Fruit fly (Drosophila melanogaster) whole organism, prepupa: ENCODE results near the gene CG14877.

Source experiments
- CG10631 ChIP-seq: fragments of 200-800 bp; sonication (Bioruptor generic); optimal IDR thresholded peaks from 2 replicates; lab custom pipeline; 2016; ENCODE audit warnings: missing biosample characterization, missing genetic modification characterization
- CG10669 ChIP-seq: fragments of 200-800 bp; sonication (Bioruptor generic); optimal IDR thresholded peaks from 3 replicates; lab custom pipeline; 2018; ENCODE audit warnings: missing biosample characterization, mild to moderate bottlenecking, missing genetic modification characterization, moderate library complexity
- CG11294 ChIP-seq: fragments of 200-800 bp; sonication (Bioruptor generic); IDR thresholded peaks from 2 replicates; pipeline ENCODE4 v1.3.6; 2022; ENCODE audit warnings: missing biosample characterization, missing genetic modification characterization
- CG11762 ChIP-seq: fragments of 200-800 bp; sonication (Bioruptor generic); optimal IDR thresholded peaks from 3 replicates; lab custom pipeline; 2016; ENCODE audit warnings: missing biosample characterization, missing genetic modification characterization; ENCODE audit not compliant: insufficient read depth
- CG11902 ChIP-seq: fragments of 200-800 bp; sonication (Bioruptor generic); optimal IDR thresholded peaks from 3 replicates; lab custom pipeline; 2016; ENCODE audit warnings: missing biosample characterization, missing genetic modification characterization
- CG15336 ChIP-seq: fragments of 200-800 bp; sonication (Bioruptor generic); IDR thresholded peaks from 2 replicates; pipeline ENCODE4 v1.3.6; 2022; ENCODE audit warnings: missing biosample characterization, missing genetic modification characterization
- CG1621 ChIP-seq: fragments of 200-800 bp; sonication (Bioruptor generic); optimal IDR thresholded peaks from 3 replicates; lab custom pipeline; 2018; ENCODE audit warnings: missing biosample characterization, mild to moderate bottlenecking, missing genetic modification characterization
- CG16779 ChIP-seq: fragments of 200-800 bp; sonication (Bioruptor generic); optimal IDR thresholded peaks from 3 replicates; lab custom pipeline; 2017; ENCODE audit warnings: missing biosample characterization, mild to moderate bottlenecking, missing genetic modification characterization
- CG3032 ChIP-seq: fragments of 200-800 bp; optimal IDR thresholded peaks from 2 replicates; lab custom pipeline; 2019; ENCODE audit warnings: missing biosample characterization, mild to moderate bottlenecking, missing genetic modification characterization, moderate library complexity
- CG32006 ChIP-seq: fragments of 200-800 bp; sonication (Bioruptor generic); optimal IDR thresholded peaks from 3 replicates; lab custom pipeline; 2017; ENCODE audit warnings: missing biosample characterization, mild to moderate bottlenecking, missing genetic modification characterization
- CG34406 ChIP-seq: fragments of 200-800 bp; sonication (Bioruptor generic); optimal IDR thresholded peaks from 3 replicates; lab custom pipeline; 2016; ENCODE audit warnings: missing biosample characterization, missing genetic modification characterization
- CG3919 ChIP-seq: fragments of 200-800 bp; sonication (Bioruptor generic); optimal IDR thresholded peaks from 3 replicates; lab custom pipeline; 2016; ENCODE audit warnings: missing biosample characterization, missing genetic modification characterization
- CG4318 ChIP-seq: fragments of 200-800 bp; sonication (Bioruptor generic); optimal IDR thresholded peaks from 3 replicates; lab custom pipeline; 2017; ENCODE audit warnings: missing biosample characterization, mild to moderate bottlenecking, missing genetic modification characterization
- CG6163 ChIP-seq: fragments of 200-800 bp; sonication (Bioruptor generic); IDR thresholded peaks from 3 replicates; pipeline ENCODE4 v1.3.6; 2022; ENCODE audit warnings: missing biosample characterization, missing genetic modification characterization
- CG6276 ChIP-seq: fragments of 200-800 bp; sonication (Bioruptor generic); optimal IDR thresholded peaks from 2 replicates; lab custom pipeline; 2017; ENCODE audit warnings: missing biosample characterization, mild to moderate bottlenecking, missing genetic modification characterization
- CG6792 ChIP-seq: fragments of 200-800 bp; sonication (Bioruptor generic); optimal IDR thresholded peaks from 3 replicates; lab custom pipeline; 2016; ENCODE audit warnings: missing biosample characterization, missing genetic modification characterization
- CG6808 ChIP-seq: fragments of 200-800 bp; sonication (Bioruptor generic); optimal IDR thresholded peaks from 3 replicates; lab custom pipeline; 2017; ENCODE audit warnings: missing biosample characterization, missing genetic modification characterization, mild to moderate bottlenecking, moderate library complexity, missing genetic modification reagents
- CG6854 ChIP-seq: fragments of 200-800 bp; sonication (Bioruptor generic); optimal IDR thresholded peaks from 2 replicates; lab custom pipeline; 2017; ENCODE audit warnings: missing biosample characterization, mild to moderate bottlenecking, missing genetic modification characterization
- CG7368 ChIP-seq: fragments of 200-800 bp; sonication (Bioruptor generic); optimal IDR thresholded peaks from 3 replicates; lab custom pipeline; 2016; ENCODE audit warnings: missing biosample characterization, missing genetic modification characterization
- CG8319 ChIP-seq: fragments of 200-800 bp; sonication (Bioruptor generic); optimal IDR thresholded peaks from 3 replicates; lab custom pipeline; 2016; ENCODE audit warnings: missing biosample characterization, missing genetic modification characterization
- CG9139 ChIP-seq: fragments of 200-800 bp; sonication (Bioruptor generic); optimal IDR thresholded peaks from 3 replicates; lab custom pipeline; 2017; ENCODE audit warnings: missing biosample characterization, mild to moderate bottlenecking, missing genetic modification characterization
- Eip75B ChIP-seq: fragments of 200-800 bp; sonication (Bioruptor generic); optimal IDR thresholded peaks from 3 replicates; lab custom pipeline; 2016; ENCODE audit warnings: missing biosample characterization, missing genetic modification characterization
- Eip78C ChIP-seq: fragments of 200-800 bp; sonication (Bioruptor generic); peaks from one replicate; lab custom pipeline; 2016; ENCODE audit warnings: missing biosample characterization, missing genetic modification characterization
- Eip93F ChIP-seq: fragments of 200-800 bp; sonication (Bioruptor generic); optimal IDR thresholded peaks from 2 replicates; lab custom pipeline; 2016; ENCODE audit warnings: missing biosample characterization, mild to moderate bottlenecking, missing genetic modification characterization
- Ets21C ChIP-seq: fragments of 200-800 bp; sonication (Bioruptor generic); optimal IDR thresholded peaks from 3 replicates; lab custom pipeline; 2016; ENCODE audit warnings: missing biosample characterization, missing genetic modification characterization
- Ets96B ChIP-seq: fragments of 200-800 bp; optimal IDR thresholded peaks from 2 replicates; lab custom pipeline; 2019; ENCODE audit warnings: missing biosample characterization, mild to moderate bottlenecking, missing genetic modification characterization, moderate library complexity
- Gug ChIP-seq: fragments of 200-800 bp; sonication (Bioruptor generic); IDR thresholded peaks from 2 replicates; pipeline ENCODE4 v1.3.6; 2022; ENCODE audit warnings: missing biosample characterization, missing genetic modification characterization
- Hr38 ChIP-seq: sonication (Bioruptor generic); optimal IDR thresholded peaks from 2 replicates; lab custom pipeline; 2016; ENCODE audit warnings: missing biosample characterization, missing genetic modification characterization
- Hr39 ChIP-seq: fragments of 200-800 bp; sonication (Bioruptor generic); optimal IDR thresholded peaks from 2 replicates; lab custom pipeline; 2016; ENCODE audit warnings: missing biosample characterization, missing genetic modification characterization
- Hr4 ChIP-seq: fragments of 200-800 bp; sonication (Bioruptor generic); optimal IDR thresholded peaks from 3 replicates; lab custom pipeline; 2016; ENCODE audit warnings: missing biosample characterization, missing genetic modification characterization
- Lpt ChIP-seq: fragments of 200-800 bp; sonication (Bioruptor generic); optimal IDR thresholded peaks from 3 replicates; lab custom pipeline; 2016; ENCODE audit warnings: missing biosample characterization, missing genetic modification characterization
- OdsH ChIP-seq: fragments of 200-800 bp; sonication (Bioruptor generic); optimal IDR thresholded peaks from 3 replicates; lab custom pipeline; 2016; ENCODE audit warnings: missing biosample characterization, missing genetic modification characterization
- Smox ChIP-seq: fragments of 200-800 bp; sonication (Bioruptor generic); optimal IDR thresholded peaks from 3 replicates; lab custom pipeline; 2016; ENCODE audit warnings: missing biosample characterization, missing genetic modification characterization
- Sox102F ChIP-seq: fragments of 200-800 bp; sonication (Bioruptor generic); optimal IDR thresholded peaks from 2 replicates; lab custom pipeline; 2016; ENCODE audit warnings: missing biosample characterization, mild to moderate bottlenecking, missing genetic modification characterization
- Sox14 ChIP-seq: fragments of 200-800 bp; sonication (Bioruptor generic); optimal IDR thresholded peaks from 3 replicates; lab custom pipeline; 2016; ENCODE audit warnings: missing biosample characterization, missing genetic modification characterization
- Sox15 ChIP-seq: fragments of 200-800 bp; sonication (Bioruptor generic); optimal IDR thresholded peaks from 3 replicates; lab custom pipeline; 2016; ENCODE audit warnings: missing biosample characterization, missing genetic modification characterization
- acj6 ChIP-seq: fragments of 200-800 bp; sonication (Bioruptor generic); optimal IDR thresholded peaks from 3 replicates; lab custom pipeline; 2016; ENCODE audit warnings: missing biosample characterization, missing genetic modification characterization
- cyc ChIP-seq: fragments of 200-800 bp; sonication (Bioruptor generic); optimal IDR thresholded peaks from 3 replicates; lab custom pipeline; 2016; ENCODE audit warnings: missing biosample characterization, missing genetic modification characterization
- dac ChIP-seq: fragments of 200-800 bp; sonication (Bioruptor generic); optimal IDR thresholded peaks from 2 replicates; lab custom pipeline; 2017; ENCODE audit warnings: missing biosample characterization, mild to moderate bottlenecking, missing genetic modification characterization
- dsx ChIP-seq: fragments of 200-800 bp; optimal IDR thresholded peaks from 3 replicates; lab custom pipeline; 2019; ENCODE audit warnings: missing biosample characterization, mild to moderate bottlenecking, missing genetic modification characterization, moderate library complexity; ENCODE audit not compliant: poor library complexity, severe bottlenecking
- fd85E ChIP-seq: fragments of 200-800 bp; sonication (Bioruptor generic); optimal IDR thresholded peaks from 3 replicates; lab custom pipeline; 2016; ENCODE audit warnings: missing biosample characterization, missing genetic modification characterization
- lz ChIP-seq: fragments of 200-800 bp; sonication (Bioruptor generic); optimal IDR thresholded peaks from 3 replicates; lab custom pipeline; 2016; ENCODE audit warnings: missing biosample characterization, missing genetic modification characterization
- net ChIP-seq: fragments of 200-800 bp; sonication (Bioruptor generic); optimal IDR thresholded peaks from 3 replicates; lab custom pipeline; 2016; ENCODE audit warnings: missing biosample characterization, missing genetic modification characterization
- pdm3 ChIP-seq: fragments of 200-800 bp; sonication (Bioruptor generic); optimal IDR thresholded peaks from 3 replicates; lab custom pipeline; 2016; ENCODE audit warnings: missing biosample characterization, missing genetic modification characterization
- salr ChIP-seq, 2 experiments: fragments of 200-800 bp; sonication (Bioruptor generic); optimal IDR thresholded peaks; 3 replicates each; lab custom pipeline; 2016 to 2018; ENCODE audit warnings: missing biosample characterization in 2 of 2, missing genetic modification characterization in 2 of 2, mild to moderate bottlenecking in 1 of 2
- ss ChIP-seq, 2 experiments: fragments of 200-800 bp; sonication (Bioruptor generic); optimal IDR thresholded peaks; 2 replicates in 1 of 2; 3 replicates in 1 of 2; lab custom pipeline; 2017 to 2018; ENCODE audit warnings: mild to moderate bottlenecking in 2 of 2, missing biosample characterization in 2 of 2, missing genetic modification characterization in 2 of 2, moderate library complexity in 1 of 2
- svp ChIP-seq: fragments of 200-800 bp; sonication (Bioruptor generic); peaks from one replicate; lab custom pipeline; 2016; ENCODE audit warnings: missing biosample characterization, missing genetic modification characterization
- topi ChIP-seq: fragments of 200-800 bp; sonication (Bioruptor generic); optimal IDR thresholded peaks from 3 replicates; lab custom pipeline; 2016; ENCODE audit warnings: missing biosample characterization, missing genetic modification characterization
- vri ChIP-seq: fragments of 200-800 bp; sonication (Bioruptor generic); optimal IDR thresholded peaks from 3 replicates; lab custom pipeline; 2016; ENCODE audit warnings: missing biosample characterization, mild to moderate bottlenecking, missing genetic modification characterization

The CG14877 gene

DNA sequence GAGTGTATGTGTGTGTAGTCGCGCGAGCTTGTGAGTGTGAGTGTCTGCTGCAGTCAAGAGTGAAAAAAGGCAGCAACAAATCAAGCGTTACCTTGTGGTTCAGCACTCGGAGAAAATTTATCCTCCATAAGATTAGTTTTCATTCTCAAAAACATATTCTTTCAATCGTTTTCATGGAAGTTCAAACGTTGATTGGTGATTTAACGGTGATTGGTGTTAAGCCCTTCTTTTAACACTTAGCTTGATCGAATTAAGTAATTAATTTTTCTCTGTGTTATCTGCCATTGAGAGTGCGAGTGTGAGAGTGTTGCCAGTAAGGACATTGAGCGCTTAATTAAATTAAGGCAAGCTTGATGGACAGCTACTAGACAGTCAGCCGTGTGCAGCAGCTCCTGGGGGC is 3.8 kb upstream of the CG14877 start (continued):
- TF ChIP-seq pdm3 (GFP tag; lab: Kevin White, UChicago) = peak; percentile 64
- peak; percentile 75 for TF ChIP-seq Ets96B (tag; lab: Kevin White, UChicago)
- TF ChIP-seq CG16779 (tag; lab: Kevin White, UChicago) = peak; percentile 0
- TF ChIP-seq CG6163 (GFP tag; lab: Robert Waterston, UW) = peak; percentile 71
- peak; percentile 75 for TF ChIP-seq CG3919 (GFP tag; lab: Kevin White, UChicago)
- no peak for TF ChIP-seq Hr38 (GFP tag; lab: Kevin White, UChicago)
- TF ChIP-seq CG3032 (tag; lab: Kevin White, UChicago) = peak; percentile 70
- peak; percentile 42 for TF ChIP-seq Ets21C (GFP tag; lab: Kevin White, UChicago)
- TF ChIP-seq net (GFP tag; lab: Kevin White, UChicago) = peak; percentile 58
- TF ChIP-seq ss (GFP tag; optimal IDR thresholded peaks at IDR 0.05; lab: Kevin White, UChicago) = peak; percentile 47 to 68
- TF ChIP-seq acj6 (GFP tag; lab: Kevin White, UChicago) = peak; percentile 67
- TF ChIP-seq CG11762 (GFP tag; lab: Kevin White, UChicago) = peak; percentile 50
- TF ChIP-seq CG1621 (tag; lab: Kevin White, UChicago) = peak; percentile 68
- TF ChIP-seq, all 60 proteins: peak for 52

DNA sequence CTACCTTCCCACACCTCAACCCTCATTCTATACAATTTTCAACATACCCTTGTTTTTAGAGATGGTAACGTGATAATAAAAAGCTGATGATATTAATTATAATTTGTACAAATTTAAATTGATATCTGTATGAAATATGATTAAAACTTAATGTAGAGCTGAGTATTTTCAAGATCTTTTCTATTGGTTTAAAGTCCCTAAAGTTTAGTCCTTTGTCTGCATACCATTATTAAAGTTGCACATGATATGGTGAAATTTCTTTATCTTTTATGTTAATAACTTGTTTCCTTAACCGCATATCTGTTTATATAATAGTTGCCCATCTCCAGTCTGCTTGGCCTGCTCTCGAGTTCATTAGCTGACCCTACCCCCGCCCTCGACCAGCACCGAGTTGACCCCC is 2.4 kb upstream of the CG14877 start:
- TF ChIP-seq Lpt (no peak), OdsH (peak; percentile 22), CG16779 (tag; lab: Kevin White, UChicago) (no peak), topi (no peak), vri (GFP tag; lab: Kevin White, UChicago) (no peak), Gug (GFP tag; lab: Robert Waterston, UW) (no peak), CG11902 (GFP tag; lab: Kevin White, UChicago) (no peak), CG3032 (tag; lab: Kevin White, UChicago) (no peak), CG9139 (GFP tag; lab: Kevin White, UChicago) (no peak), CG8319 (GFP tag; lab: Kevin White, UChicago) (no peak), fd85E (GFP tag; lab: Kevin White, UChicago) (no peak), CG6854 (GFP tag; lab: Kevin White, UChicago) (no peak), Hr39 (GFP tag; lab: Kevin White, UChicago) (peak; percentile 10), Eip78C (GFP tag; lab: Kevin White, UChicago) (peak; percentile 74), net (GFP tag; lab: Kevin White, UChicago) (no peak), dsx (GFP tag; lab: Kevin White, UChicago) (no peak), Ets96B (tag; lab: Kevin White, UChicago) (peak; percentile 25), CG7368 (no peak), CG34406 (no peak), CG6276 (no peak), CG10669 (GFP tag; lab: Kevin White, UChicago) (no peak), CG4318 (GFP tag; lab: Kevin White, UChicago) (no peak), Sox102F (GFP tag; lab: Kevin White, UChicago) (no peak), svp (GFP tag; lab: Kevin White, UChicago) (peak; percentile 72), Ets21C (GFP tag; lab: Kevin White, UChicago) (no peak), CG32006 (GFP tag; lab: Kevin White, UChicago) (peak; percentile 43), CG10631 (GFP tag; lab: Kevin White, UChicago) (peak; percentile 31), CG6792 (GFP tag; lab: Kevin White, UChicago) (no peak), CG11762 (GFP tag; lab: Kevin White, UChicago) (no peak), Smox (GFP tag; lab: Kevin White, UChicago) (peak; percentile 20), cyc (GFP tag; lab: Kevin White, UChicago) (no peak), CG15336 (GFP tag; lab: Robert Waterston, UW) (0 out of 2 replicates have a peak, but pooled peaks have one; percentile 37), acj6 (GFP tag; lab: Kevin White, UChicago) (peak; percentile 5), CG11294 (GFP tag; lab: Robert Waterston, UW) (no peak), ss (GFP tag; optimal IDR thresholded peaks at IDR 0.05; lab: Kevin White, UChicago) (no peak), Eip75B (GFP tag; lab: Kevin White, UChicago) (peak; percentile 4), CG6808 (GFP tag; lab: Kevin White, UChicago) (no peak), Eip93F (GFP tag; lab: Kevin White, UChicago) (no peak), Sox14 (GFP tag; lab: Kevin White, UChicago) (no peak), dac (no peak), Hr38 (GFP tag; lab: Kevin White, UChicago) (no peak), lz (GFP tag; lab: Kevin White, UChicago) (no peak), Sox15 (no peak), salr (GFP tag; optimal IDR thresholded peaks at IDR 0.05; lab: Kevin White, UChicago) (peak in 1 of 2 experiments; percentile 13), Hr4 (GFP tag; lab: Kevin White, UChicago) (peak; percentile 11)
